Fruit fly (Drosophila melanogaster): ENCODE results near the gene CG14260.

CG14260 gene

DNA sequence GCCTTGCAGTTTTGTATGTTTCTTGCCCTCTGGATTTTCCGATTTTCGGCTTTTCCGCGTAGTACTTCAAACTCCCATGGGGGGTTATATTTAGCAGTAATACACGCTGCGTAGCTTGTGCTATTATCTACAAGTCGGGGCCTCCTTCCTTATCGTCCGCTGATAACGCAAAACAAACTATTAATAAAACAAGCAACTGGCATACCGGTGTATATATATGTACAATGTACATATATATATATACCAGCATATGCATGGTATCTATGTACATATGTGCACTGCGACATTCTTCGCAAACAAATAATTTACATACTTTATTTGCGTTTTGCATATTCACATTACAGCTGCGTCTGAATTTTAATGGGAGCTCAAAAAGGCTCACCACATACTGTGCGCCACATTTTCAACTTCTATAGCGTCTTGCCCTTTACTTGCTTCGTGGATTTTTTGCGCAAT lies 11.3 kb upstream of the CG14260 start:
- TF ChIP-seq CG31365 (tag; optimal IDR thresholded peaks at IDR 0.05) (no peak), CG12744 (GFP tag; optimal IDR thresholded peaks at IDR 0.05) (no peak), CG43689 (GFP tag; IDR thresholded peaks at IDR 0.05) (no peak), gsb-n (tag; optimal IDR thresholded peaks at IDR 0.05) (no peak), Hr3 (GFP tag; optimal IDR thresholded peaks at IDR 0.05) (no peak), CG14050 (GFP tag; IDR thresholded peaks at IDR 0.05) (no peak), CG17912 (GFP tag; optimal IDR thresholded peaks at IDR 0.05) (peak; percentile 18), MESR4 (GFP tag; optimal IDR thresholded peaks at IDR 0.05) (no peak), caup (GFP tag; optimal IDR thresholded peaks at IDR 0.05; ENCODE audit: severe bottlenecking) (no peak), B-H2 (GFP tag; optimal IDR thresholded peaks at IDR 0.05) (no peak), CG3847 (GFP tag; IDR thresholded peaks at IDR 0.05) (no peak), E2f1 (GFP tag; IDR thresholded peaks at IDR 0.05) (no peak), CG10147 (GFP tag; optimal IDR thresholded peaks at IDR 0.05) (no peak), CG8089 (GFP tag; optimal IDR thresholded peaks at IDR 0.05) (no peak), NK7.1 (GFP tag; optimal IDR thresholded peaks at IDR 0.05) (no peak), ara (GFP tag; IDR thresholded peaks at IDR 0.05) (no peak), ro (GFP tag; IDR thresholded peaks at IDR 0.05) (no peak), CG12299 (tag; optimal IDR thresholded peaks at IDR 0.05) (no peak), mld (GFP tag; IDR thresholded peaks at IDR 0.05; ENCODE audit: partially characterized antibody) (no peak), CG1233 (GFP tag; optimal IDR thresholded peaks at IDR 0.05) (peak; percentile 28), CG11696 (GFP tag; IDR thresholded peaks at IDR 0.05) (no peak), cas (GFP tag; IDR thresholded peaks at IDR 0.05) (no peak), CG9932 (GFP tag; IDR thresholded peaks at IDR 0.05) (no peak), CG15479 (GFP tag; optimal IDR thresholded peaks at IDR 0.05) (peak; percentile 11), CG17361 (GFP tag; IDR thresholded peaks at IDR 0.05) (no peak), CG33213 (GFP tag; optimal IDR thresholded peaks at IDR 0.05) (no peak), kah (GFP tag; optimal IDR thresholded peaks at IDR 0.05) (no peak), chif (GFP tag; optimal IDR thresholded peaks at IDR 0.05) (no peak), CG12236 (GFP tag; optimal IDR thresholded peaks at IDR 0.05) (no peak), CG9215 (GFP tag; IDR thresholded peaks at IDR 0.05) (no peak), CG12219 (GFP tag; optimal IDR thresholded peaks at IDR 0.05) (no peak), pnt (GFP tag; optimal IDR thresholded peaks at IDR 0.05) (no peak), repo (GFP tag; optimal IDR thresholded peaks at IDR 0.05) (no peak), CG31388 (GFP tag; optimal IDR thresholded peaks at IDR 0.05) (no peak), fd96Cb (tag; optimal IDR thresholded peaks at IDR 0.05) (no peak), Nf-YB (GFP tag; optimal IDR thresholded peaks at IDR 0.05) (no peak), CG9437 (GFP tag; optimal IDR thresholded peaks at IDR 0.05) (no peak), CG6683 (GFP tag; optimal IDR thresholded peaks at IDR 0.05) (no peak), HmgZ (tag; optimal IDR thresholded peaks at IDR 0.05) (no peak), sna (GFP tag; IDR thresholded peaks at IDR 0.05; ENCODE audit: partially characterized antibody) (no peak), zf30C (GFP tag; optimal IDR thresholded peaks at IDR 0.05) (no peak), CG9727 (GFP tag; optimal IDR thresholded peaks at IDR 0.05) (no peak), CG6813 (GFP tag; optimal IDR thresholded peaks at IDR 0.05) (peak; percentile 31), sens (GFP tag) (peak; percentile 79), CG15269 (tag; optimal IDR thresholded peaks at IDR 0.05) (no peak), Hsf (GFP tag; optimal IDR thresholded peaks at IDR 0.05) (no peak), CG7556 (GFP tag; optimal IDR thresholded peaks at IDR 0.05) (no peak), CG4282 (GFP tag; optimal IDR thresholded peaks at IDR 0.05) (no peak), CG1529 (GFP tag; optimal IDR thresholded peaks at IDR 0.05) (no peak), CG16813 (GFP tag; IDR thresholded peaks at IDR 0.05; ENCODE audit: partially characterized antibody) (no peak), CG5245 (GFP tag; optimal IDR thresholded peaks at IDR 0.05) (no peak), Ada2b (GFP tag; IDR thresholded peaks at IDR 0.05) (no peak)
